Worm (Caenorhabditis elegans): ENCODE data around the gene Y116A8C.49.
"Not testable (repeated sequence)": the region's sequence is repeated elsewhere in the genome, so short reads cannot be mapped to it uniquely, and the experiment has no call there.

Y116A8C.49 gene

DNA sequence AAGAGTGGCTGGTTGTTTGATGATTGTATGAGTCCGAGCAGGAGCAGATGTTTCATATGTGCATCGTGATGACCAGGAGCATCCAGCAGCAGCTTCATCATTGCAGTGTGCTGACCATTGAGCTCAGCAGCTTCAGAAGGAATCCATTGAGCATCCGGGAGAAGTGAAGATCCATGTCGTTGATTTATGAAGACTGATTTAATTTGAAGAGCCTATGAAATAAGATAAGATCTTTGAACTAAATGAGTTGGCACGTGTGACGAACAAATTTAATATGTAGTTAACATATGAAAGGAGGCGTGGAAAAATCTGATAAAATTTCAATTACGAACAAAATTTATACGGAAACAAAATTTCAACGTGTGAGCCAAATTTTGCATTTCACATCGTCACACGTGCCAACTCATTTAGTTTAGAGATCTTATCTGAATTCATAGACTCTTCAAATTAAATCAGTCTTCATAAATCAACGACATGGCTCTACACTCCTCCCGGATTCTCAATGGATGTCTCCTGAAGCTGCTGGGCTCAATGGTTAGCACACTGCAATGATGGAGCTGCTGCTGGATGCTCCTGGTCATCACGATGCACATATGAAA, 13.0 kb downstream of the Y116A8C.49 start, which contains the start of the genes Y116A8C.469 and Y116A8C.468:
Y116A8C.469 (minus strand) TSS at position 101 of the 599 bp plus-strand sequence.
Y116A8C.468 (plus strand) TSS at position 549 of the 599 bp plus-strand sequence.
- TF ChIP-seq nhr-2 (tag; optimal IDR thresholded peaks at IDR 0.05): no peak
- no peak for TF ChIP-seq bed-3 (GFP tag; optimal IDR thresholded peaks at IDR 0.05)
- TF ChIP-seq lsy-2 (tag; optimal IDR thresholded peaks at IDR 0.05): no peak
- TF ChIP-seq unc-39 (tag; optimal IDR thresholded peaks at IDR 0.05): no peak
- no peak for TF ChIP-seq nhr-12 (tag; optimal IDR thresholded peaks at IDR 0.05)

DNA sequence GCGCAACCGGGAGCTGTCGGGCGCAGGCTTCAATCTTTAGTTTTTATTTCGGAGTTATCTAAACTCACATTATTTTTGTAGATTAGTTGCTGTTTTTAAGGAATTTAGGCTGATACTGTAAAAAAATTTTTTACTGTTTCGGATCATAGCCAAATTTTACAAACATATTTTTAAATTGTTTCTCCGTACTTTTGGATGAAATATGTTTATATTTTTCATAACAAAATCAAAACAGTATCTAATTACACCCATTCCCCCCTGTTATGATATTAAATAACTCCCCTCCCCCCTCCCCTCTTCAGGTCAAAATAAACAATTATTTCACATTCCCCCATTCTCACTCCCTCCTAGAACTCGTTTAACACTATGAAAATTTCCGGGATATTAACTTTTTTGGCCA, 15.2 kb downstream of the Y116A8C.49 start, which contains the start of gene Y116A8C.3:
Y116A8C.3 (plus strand) TSS at position 301 of the 400 bp plus-strand sequence.
- TF ChIP-seq lin-32 (GFP tag; optimal IDR thresholded peaks at IDR 0.05) (no peak), mab-5 (tag; optimal IDR thresholded peaks at IDR 0.05) (no peak), unc-120 (tag; optimal IDR thresholded peaks at IDR 0.05; ENCODE audit: poor library complexity, severe bottlenecking) (no peak), hlh-1 (tag; optimal IDR thresholded peaks at IDR 0.05) (no peak), unc-39 (tag; optimal IDR thresholded peaks at IDR 0.05) (no peak), nhr-28 (tag; optimal IDR thresholded peaks at IDR 0.05) (no peak), elt-3 (tag; optimal IDR thresholded peaks at IDR 0.05) (no peak), snpc-4 (tag; optimal IDR thresholded peaks at IDR 0.05) (no peak), nhr-2 (tag; optimal IDR thresholded peaks at IDR 0.05) (no peak), lsy-2 (tag; optimal IDR thresholded peaks at IDR 0.05) (no peak), ceh-83 (GFP tag; optimal IDR thresholded peaks at IDR 0.05) (no peak), ztf-11 (tag; optimal IDR thresholded peaks at IDR 0.05) (no peak), elt-1 (tag; optimal IDR thresholded peaks at IDR 0.05; ENCODE audit: borderline replicate concordance, insufficient read depth) (no peak), flh-1 (GFP tag; optimal IDR thresholded peaks at IDR 0.05) (no peak), sptf-1 (tag; optimal IDR thresholded peaks at IDR 0.05) (no peak), nhr-237 (tag; optimal IDR thresholded peaks at IDR 0.05) (no peak), nhr-76 (tag; optimal IDR thresholded peaks at IDR 0.05) (no peak), M03D4.4 (tag; optimal IDR thresholded peaks at IDR 0.05) (no peak)

DNA sequence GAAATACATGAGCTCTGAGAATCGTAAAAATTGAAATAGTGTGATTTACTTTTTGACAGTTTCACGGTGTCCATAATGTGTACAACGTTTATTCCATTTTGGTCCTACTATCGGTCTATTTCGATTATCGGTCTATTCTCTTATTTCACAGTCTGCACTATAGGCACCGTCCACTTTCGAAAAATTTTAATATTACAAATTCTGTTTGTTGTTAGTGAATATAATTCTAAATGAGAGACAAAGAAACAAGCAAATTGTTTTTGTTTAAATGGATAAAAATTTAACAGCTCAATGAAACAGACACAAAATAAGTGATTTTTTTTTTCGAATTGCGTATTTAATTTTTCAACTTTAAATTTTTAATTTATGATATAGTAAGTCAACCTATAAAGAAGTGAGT, 32.8 kb downstream of the Y116A8C.49 start:
- no peak for TF ChIP-seq lin-13 (tag; optimal IDR thresholded peaks at IDR 0.05)
- no peak for TF ChIP-seq ceh-43 (GFP tag; optimal IDR thresholded peaks at IDR 0.05)
- no peak for TF ChIP-seq ceh-39 (tag; optimal IDR thresholded peaks at IDR 0.05)

DNA sequence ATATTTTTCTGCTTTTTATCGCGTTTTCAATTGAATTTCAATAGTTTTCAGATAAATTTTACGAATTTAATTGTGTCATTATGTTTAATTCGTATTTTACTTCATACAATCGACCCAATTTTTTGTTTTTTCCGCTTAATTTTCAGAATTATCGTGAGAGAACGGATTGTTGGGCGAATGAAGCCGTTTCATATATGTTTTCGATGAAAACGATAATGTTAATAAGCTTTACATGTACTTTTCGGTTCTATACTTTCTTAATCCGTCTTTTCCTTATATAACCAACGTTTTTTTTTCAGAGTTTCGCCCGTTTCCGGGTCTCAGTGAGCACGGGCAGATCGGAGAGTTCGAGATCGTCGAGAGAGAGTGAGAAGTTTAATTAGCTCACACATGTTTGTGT, 35.7 kb downstream of the Y116A8C.49 start, which contains the start of gene T06A10.2:
T06A10.2 (plus strand) TSS at position 301 of the 400 bp plus-strand sequence.
- not testable (repeated sequence) for TF ChIP-seq unc-39 (tag; optimal IDR thresholded peaks at IDR 0.05); elt-3 (tag; optimal IDR thresholded peaks at IDR 0.05); ceh-83 (GFP tag; optimal IDR thresholded peaks at IDR 0.05)

DNA sequence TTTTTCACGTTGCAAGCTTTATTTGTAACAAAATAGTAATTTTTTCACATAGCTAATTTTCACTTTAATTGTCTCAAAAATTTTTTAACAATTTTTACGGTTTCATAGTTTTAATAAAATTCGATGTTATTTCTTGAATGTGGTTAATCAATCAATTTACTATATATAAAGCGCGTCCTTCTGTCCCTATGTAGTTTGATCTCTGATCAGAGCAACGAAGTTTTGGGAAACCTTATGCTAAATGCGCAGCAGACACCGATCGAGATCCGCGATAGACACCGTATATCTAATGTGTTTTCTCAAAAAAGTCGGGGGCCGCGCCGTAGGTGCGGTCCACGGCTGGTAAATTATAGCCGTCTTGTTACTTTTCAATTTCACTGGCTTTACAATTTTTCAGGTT, 42.4 kb downstream of the Y116A8C.49 start:
- TF ChIP-seq sptf-1 (tag; optimal IDR thresholded peaks at IDR 0.05): no peak
- no peak for TF ChIP-seq nhr-76 (tag; optimal IDR thresholded peaks at IDR 0.05)
- no peak for TF ChIP-seq cnd-1 (tag; optimal IDR thresholded peaks at IDR 0.05)
- no peak for TF ChIP-seq mls-2 (tag; optimal IDR thresholded peaks at IDR 0.05)
- no peak for TF ChIP-seq lin-32 (GFP tag; optimal IDR thresholded peaks at IDR 0.05)
- no peak for TF ChIP-seq flh-1 (GFP tag; optimal IDR thresholded peaks at IDR 0.05)
- TF ChIP-seq pha-4 (tag; optimal IDR thresholded peaks at IDR 0.05): no peak
- no peak for TF ChIP-seq lin-13 (tag; optimal IDR thresholded peaks at IDR 0.05)
- TF ChIP-seq ceh-39 (tag; optimal IDR thresholded peaks at IDR 0.05): no peak
- no peak for TF ChIP-seq nhr-28 (tag; optimal IDR thresholded peaks at IDR 0.05)
- no peak for TF ChIP-seq ham-2 (GFP tag; optimal IDR thresholded peaks at IDR 0.05)
- no peak for TF ChIP-seq nhr-12 (tag; optimal IDR thresholded peaks at IDR 0.05)
- TF ChIP-seq drap-1 (GFP tag; optimal IDR thresholded peaks at IDR 0.05): no peak

Measured in whole organism, mixed stage, embryonic.